Worm (Caenorhabditis elegans): ENCODE data around the gene Y50E8A.2.

Y50E8A.2 gene

ce11 chrV:14748608-14749137 lies 20.0 kb upstream of the Y50E8A.2 start, which contains the start of the genes lipl-8 and Y50E8A.22:
Gene lipl-8, minus strand, starts transcription at chrV:14748708.
Gene Y50E8A.22, minus strand, starts transcription at chrV:14749087.
- no peak for TF ChIP-seq nhr-77 (tag; optimal IDR thresholded peaks at IDR 0.05)
- no peak for TF ChIP-seq ceh-82 (tag; optimal IDR thresholded peaks at IDR 0.05)
- no peak for TF ChIP-seq zag-1 (tag; optimal IDR thresholded peaks at IDR 0.05)
- no peak for TF ChIP-seq fos-1 (tag; optimal IDR thresholded peaks at IDR 0.05)
- no peak for TF ChIP-seq egl-5 (tag; optimal IDR thresholded peaks at IDR 0.05)
- no peak for TF ChIP-seq sea-2 (GFP tag; optimal IDR thresholded peaks at IDR 0.05)
- TF ChIP-seq nhr-237 (tag; optimal IDR thresholded peaks at IDR 0.05), result no peak
- no peak for TF ChIP-seq mml-1 (tag; optimal IDR thresholded peaks at IDR 0.05)

- TF ChIP-seq egl-5 (tag; optimal IDR thresholded peaks at IDR 0.05) (no peak), lsy-12 (tag; optimal IDR thresholded peaks at IDR 0.05) (no peak), ztf-11 (tag; optimal IDR thresholded peaks at IDR 0.05) (no peak), elt-2 (tag; optimal IDR thresholded peaks at IDR 0.05) (no peak), fkh-2 (tag; optimal IDR thresholded peaks at IDR 0.05) (no peak), lin-15B (tag; optimal IDR thresholded peaks at IDR 0.05) (no peak), elt-3 (tag; optimal IDR thresholded peaks at IDR 0.05) (no peak), nhr-43 (tag; optimal IDR thresholded peaks at IDR 0.05; ENCODE audit: poor library complexity, severe bottlenecking) (no peak), ZK546.5 (tag; optimal IDR thresholded peaks at IDR 0.05) (no peak)
Measured at ce11 chrV:14746975-14747374, 18.3 kb upstream of the Y50E8A.2 start.

- no peak for TF ChIP-seq nfya-1 (tag; optimal IDR thresholded peaks at IDR 0.05; ENCODE audit: insufficient read depth)
- TF ChIP-seq ceh-28 (tag; optimal IDR thresholded peaks at IDR 0.05), result no peak
- TF ChIP-seq unc-62 (GFP tag; optimal IDR thresholded peaks at IDR 0.05), result no peak
- no peak for TF ChIP-seq ama-1 (optimal IDR thresholded peaks at IDR 0.05)
- TF ChIP-seq eor-1 (tag; optimal IDR thresholded peaks at IDR 0.05), result no peak
- TF ChIP-seq jun-1 (tag; optimal IDR thresholded peaks at IDR 0.05), result no peak
- TF ChIP-seq fkh-2 (tag; optimal IDR thresholded peaks at IDR 0.05), result no peak
- no peak for TF ChIP-seq nhr-67 (tag; optimal IDR thresholded peaks at IDR 0.05)
- TF ChIP-seq ZK546.5 (tag; optimal IDR thresholded peaks at IDR 0.05), result no peak
- no peak for TF ChIP-seq ztf-11 (tag; optimal IDR thresholded peaks at IDR 0.05)
- no peak for TF ChIP-seq ceh-9 (tag; optimal IDR thresholded peaks at IDR 0.05)
- no peak for TF ChIP-seq fos-1 (tag; optimal IDR thresholded peaks at IDR 0.05)
- no peak for TF ChIP-seq mml-1 (tag; optimal IDR thresholded peaks at IDR 0.05)
- TF ChIP-seq snpc-4 (tag; optimal IDR thresholded peaks at IDR 0.05), result no peak
- TF ChIP-seq aly-2 (tag; optimal IDR thresholded peaks at IDR 0.05), result no peak
Measured at ce11 chrV:14744824-14745223, 16.2 kb upstream of the Y50E8A.2 start.

- TF ChIP-seq nhr-67 (tag; optimal IDR thresholded peaks at IDR 0.05) (no peak), elt-1 (tag; optimal IDR thresholded peaks at IDR 0.05) (no peak), lsy-12 (tag; optimal IDR thresholded peaks at IDR 0.05) (no peak), pha-4 (tag; optimal IDR thresholded peaks at IDR 0.05) (no peak), nhr-23 (tag; optimal IDR thresholded peaks at IDR 0.05) (no peak), skn-1 (tag; optimal IDR thresholded peaks at IDR 0.05) (no peak), mml-1 (tag; optimal IDR thresholded peaks at IDR 0.05) (no peak), ztf-4 (tag; optimal IDR thresholded peaks at IDR 0.05) (no peak), nhr-25 (tag; optimal IDR thresholded peaks at IDR 0.05) (no peak), daf-12 (tag; optimal IDR thresholded peaks at IDR 0.05) (no peak), nfya-1 (tag; optimal IDR thresholded peaks at IDR 0.05; ENCODE audit: insufficient read depth) (no peak), elt-3 (tag; optimal IDR thresholded peaks at IDR 0.05) (no peak), jun-1 (tag; optimal IDR thresholded peaks at IDR 0.05) (no peak), fkh-2 (tag; optimal IDR thresholded peaks at IDR 0.05) (no peak), nhr-12 (tag; optimal IDR thresholded peaks at IDR 0.05) (no peak), unc-39 (tag; optimal IDR thresholded peaks at IDR 0.05) (no peak)
Measured at ce11 chrV:14741233-14741632, 12.6 kb upstream of the Y50E8A.2 start, which contains the start of gene Y50E8A.6. Gene Y50E8A.6, minus strand, starts transcription at chrV:14741333.

ce11 chrV:14736851-14737250 lies 8.2 kb upstream of the Y50E8A.2 start, which contains the start of gene Y50E8A.5:
Gene Y50E8A.5, minus strand, starts transcription at chrV:14736951.
- no peak for TF ChIP-seq mml-1 (tag; optimal IDR thresholded peaks at IDR 0.05)
- TF ChIP-seq ZK546.5 (tag; optimal IDR thresholded peaks at IDR 0.05), result no peak
- TF ChIP-seq nhr-76 (tag; optimal IDR thresholded peaks at IDR 0.05), result no peak
- no peak for TF ChIP-seq ceh-28 (tag; optimal IDR thresholded peaks at IDR 0.05)
- no peak for TF ChIP-seq fkh-2 (tag; optimal IDR thresholded peaks at IDR 0.05)
- no peak for TF ChIP-seq nfya-1 (tag; optimal IDR thresholded peaks at IDR 0.05; ENCODE audit: insufficient read depth)
- no peak for TF ChIP-seq nhr-25 (tag; optimal IDR thresholded peaks at IDR 0.05)
- TF ChIP-seq nhr-11 (tag; optimal IDR thresholded peaks at IDR 0.05), result no peak
- TF ChIP-seq R02D3.7 (tag; optimal IDR thresholded peaks at IDR 0.05), result no peak
- TF ChIP-seq nhr-28 (tag; optimal IDR thresholded peaks at IDR 0.05), result no peak
- TF ChIP-seq hmg-11 (tag; optimal IDR thresholded peaks at IDR 0.05), result no peak
- TF ChIP-seq eor-1 (tag; optimal IDR thresholded peaks at IDR 0.05), result no peak
- TF ChIP-seq mdl-1 (tag; optimal IDR thresholded peaks at IDR 0.05), result no peak
- no peak for TF ChIP-seq pqm-1 (tag; optimal IDR thresholded peaks at IDR 0.05)
